Fruit fly (Drosophila melanogaster): ENCODE results near the gene Sfp24F.

Gene Sfp24F

DNA sequence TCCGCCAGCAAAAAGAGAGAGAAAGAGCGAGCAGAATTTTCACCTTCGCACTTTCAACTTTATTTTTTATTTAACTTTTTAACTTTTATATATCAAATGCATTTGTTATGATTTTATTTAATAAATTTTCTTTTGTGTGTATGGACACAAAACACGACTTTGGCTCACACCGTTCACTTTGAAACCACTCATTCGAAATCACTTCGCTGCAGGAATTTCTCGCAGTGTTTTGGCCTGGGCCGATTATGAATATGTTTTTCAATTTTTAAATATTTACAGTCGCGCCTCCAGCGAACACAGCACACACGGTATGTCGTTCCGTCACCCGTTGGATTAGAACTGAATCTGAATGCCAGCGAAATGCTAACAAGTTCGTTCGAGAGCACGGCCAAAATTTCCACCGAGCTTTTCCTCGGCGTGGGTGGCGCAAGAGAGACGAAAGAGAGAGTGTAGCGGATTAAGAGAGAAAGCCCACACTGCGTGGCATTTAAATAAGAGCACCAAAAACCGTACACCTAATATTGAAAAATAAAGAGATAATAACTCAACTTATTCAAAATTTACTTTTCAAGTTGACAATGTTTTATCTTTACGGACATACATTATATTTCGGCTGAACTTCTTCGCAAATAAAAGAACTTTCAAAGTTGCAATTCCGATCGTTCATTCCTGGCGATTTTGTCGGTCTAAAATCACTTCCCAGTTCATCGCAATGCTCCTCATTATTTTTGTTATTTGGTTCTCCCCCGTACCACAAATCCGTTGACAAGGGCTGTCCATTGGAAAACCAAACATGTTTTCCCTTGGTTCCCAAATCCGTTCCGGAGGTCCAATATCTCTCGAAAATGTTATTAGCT is 751 bp downstream of the Sfp24F start, which contains the start of gene CG15431 (continued):
- peak; percentile 23; the same call in 1 of the 3 replicates for TF ChIP-seq croc (GFP tag; conservative IDR thresholded peaks at IDR 0.05)
- peak; percentile 29 for TF ChIP-seq CG9817 (tag; optimal IDR thresholded peaks at IDR 0.05)
- TF ChIP-seq CG32532 (GFP tag; IDR thresholded peaks at IDR 0.05): peak; percentile 76
- no peak for TF ChIP-seq pb (GFP tag; optimal IDR thresholded peaks at IDR 0.05)
- TF ChIP-seq Asciz (GFP tag; optimal IDR thresholded peaks at IDR 0.05): peak; percentile 44
- TF ChIP-seq Hr3 (GFP tag; optimal IDR thresholded peaks at IDR 0.05): peak; percentile 16
- TF ChIP-seq ttk (GFP tag; IDR thresholded peaks at IDR 0.05): peak; percentile 57
- TF ChIP-seq ssp (GFP tag; IDR thresholded peaks at IDR 0.05): 0 out of 2 replicates have a peak, but pooled peaks have one; percentile 20
- TF ChIP-seq Mes4 (GFP tag; optimal IDR thresholded peaks at IDR 0.05): no peak
- TF ChIP-seq Mad (GFP tag; optimal IDR thresholded peaks at IDR 0.05): peak; percentile 41
- TF ChIP-seq CG4424 (GFP tag; optimal IDR thresholded peaks at IDR 0.05): peak; percentile 17
- peak; percentile 81 for TF ChIP-seq abd-A (tag; optimal IDR thresholded peaks at IDR 0.05)
- TF ChIP-seq CG34422 (GFP tag; IDR thresholded peaks at IDR 0.05): 0 out of 3 replicates have a peak, but pooled peaks have one; percentile 47
- TF ChIP-seq Lpt (GFP tag; optimal IDR thresholded peaks at IDR 0.05): no peak
- peak; percentile 24 for TF ChIP-seq tap (tag; optimal IDR thresholded peaks at IDR 0.05)
- TF ChIP-seq CG1233 (GFP tag; optimal IDR thresholded peaks at IDR 0.05): peak; percentile 30
- TF ChIP-seq Drgx (GFP tag; IDR thresholded peaks at IDR 0.05): 0 out of 2 replicates have a peak, but pooled peaks have one; percentile 49
- peak; percentile 37 for TF ChIP-seq CG10267 (tag; optimal IDR thresholded peaks at IDR 0.05)
- no peak for TF ChIP-seq sc (optimal IDR thresholded peaks at IDR 0.05)
- TF ChIP-seq sc (GFP tag; optimal IDR thresholded peaks at IDR 0.05): no peak
- peak; percentile 52 to 62 for TF ChIP-seq Hr51 (GFP tag; optimal IDR thresholded peaks at IDR 0.05)
- TF ChIP-seq CG1529 (GFP tag; optimal IDR thresholded peaks at IDR 0.05): no peak
- no peak for TF ChIP-seq HLH4C (GFP tag; IDR thresholded peaks at IDR 0.05; ENCODE audit: partially characterized antibody)
- peak; percentile 55 for TF ChIP-seq nau (GFP tag; optimal IDR thresholded peaks at IDR 0.05)
- TF ChIP-seq grau (tag; optimal IDR thresholded peaks at IDR 0.05): peak; percentile 61
- TF ChIP-seq bigmax (GFP tag; optimal IDR thresholded peaks at IDR 0.05): no peak
- TF ChIP-seq Hsf (GFP tag; optimal IDR thresholded peaks at IDR 0.05): peak; percentile 33
- no peak for TF ChIP-seq dan (GFP tag; IDR thresholded peaks at IDR 0.05)
- TF ChIP-seq Oli (tag; optimal IDR thresholded peaks at IDR 0.05): peak; percentile 53
- TF ChIP-seq stc (GFP tag; IDR thresholded peaks at IDR 0.05): peak; percentile 31; the same call in 1 of the 2 replicates
- no peak for TF ChIP-seq psq (GFP tag; optimal IDR thresholded peaks at IDR 0.05)
- peak; percentile 25 for TF ChIP-seq tup (GFP tag; optimal IDR thresholded peaks at IDR 0.05)
- peak; percentile 62; the same call in 1 of the 2 replicates for TF ChIP-seq Nf-YA (GFP tag; IDR thresholded peaks at IDR 0.05)
- no peak for TF ChIP-seq CG10959 (GFP tag; IDR thresholded peaks at IDR 0.05)
- peak; percentile 50; the same call in 2 of the 3 replicates for TF ChIP-seq tgo (GFP tag; IDR thresholded peaks at IDR 0.05)
- TF ChIP-seq CG10209 (GFP tag; optimal IDR thresholded peaks at IDR 0.05): peak; percentile 50
- TF ChIP-seq pnt (GFP tag; optimal IDR thresholded peaks at IDR 0.05): no peak
- TF ChIP-seq emc (GFP tag; optimal IDR thresholded peaks at IDR 0.05): no peak
- no peak for TF ChIP-seq Opbp (GFP tag; IDR thresholded peaks at IDR 0.05; ENCODE audit: partially characterized antibody)
- TF ChIP-seq CG15514 (GFP tag; optimal IDR thresholded peaks at IDR 0.05): peak; percentile 69
- peak; percentile 43 for TF ChIP-seq CG10654 (GFP tag; optimal IDR thresholded peaks at IDR 0.05)
- no peak for TF ChIP-seq ro (GFP tag; IDR thresholded peaks at IDR 0.05)
- no peak for TF ChIP-seq CG7745 (tag; optimal IDR thresholded peaks at IDR 0.05)
- TF ChIP-seq CG13894 (tag; optimal IDR thresholded peaks at IDR 0.05): peak; percentile 15
- peak; percentile 65 for TF ChIP-seq rib (GFP tag; IDR thresholded peaks at IDR 0.05)
- peak; percentile 68; the same call in 1 of the 3 replicates for TF ChIP-seq ci (GFP tag; IDR thresholded peaks at IDR 0.05)
- TF ChIP-seq CG31388 (GFP tag; optimal IDR thresholded peaks at IDR 0.05): no peak
- peak; percentile 21 for TF ChIP-seq CG10274 (GFP tag; optimal IDR thresholded peaks at IDR 0.05)
- peak; percentile 46; the same call in 1 of the 2 replicates for TF ChIP-seq CG31441 (GFP tag; IDR thresholded peaks at IDR 0.05)

Measured in whole organism, embryonic.